Fruit fly (Drosophila melanogaster): ENCODE measurements around the gene t-Grip84.

t-Grip84 gene

dm6 chr3L:7562310-7562709 lies 28.5 kb downstream of the t-Grip84 start, which contains the start of gene frac:
Gene frac (plus strand): TSS chr3L:7562610.
- TF ChIP-seq CG8119 (GFP tag; IDR thresholded peaks at IDR 0.05) (no peak), ss (GFP tag; optimal IDR thresholded peaks at IDR 0.05) (no peak), CG7368 (GFP tag; optimal IDR thresholded peaks at IDR 0.05) (no peak), dsx (GFP tag; optimal IDR thresholded peaks at IDR 0.05; ENCODE audit: poor library complexity, severe bottlenecking) (no peak), lz (GFP tag; optimal IDR thresholded peaks at IDR 0.05) (no peak), CG6792 (GFP tag; optimal IDR thresholded peaks at IDR 0.05) (no peak), CG1621 (tag; optimal IDR thresholded peaks at IDR 0.05) (no peak), CG9139 (GFP tag; optimal IDR thresholded peaks at IDR 0.05) (no peak), net (GFP tag; optimal IDR thresholded peaks at IDR 0.05) (no peak), CG34406 (GFP tag; optimal IDR thresholded peaks at IDR 0.05) (no peak), Eip75B (GFP tag; optimal IDR thresholded peaks at IDR 0.05) (no peak), vri (GFP tag; optimal IDR thresholded peaks at IDR 0.05) (no peak), Sox15 (GFP tag; optimal IDR thresholded peaks at IDR 0.05) (no peak), Smox (GFP tag; optimal IDR thresholded peaks at IDR 0.05) (no peak)

- TF ChIP-seq CG9139 (GFP tag; optimal IDR thresholded peaks at IDR 0.05) = no peak
- no peak for TF ChIP-seq CG6854 (GFP tag; optimal IDR thresholded peaks at IDR 0.05)
- no peak for TF ChIP-seq CG3032 (tag; optimal IDR thresholded peaks at IDR 0.05)
- no peak for TF ChIP-seq fd59A (GFP tag; optimal IDR thresholded peaks at IDR 0.05)
- TF ChIP-seq CG8319 (GFP tag; optimal IDR thresholded peaks at IDR 0.05) = no peak
Observed at dm6 chr3L:7560580-7560979, 30.2 kb downstream of the t-Grip84 start.

dm6 chr3L:7559937-7560336 lies 30.9 kb downstream of the t-Grip84 start, which contains the start of gene CG14837:
Gene CG14837 (minus strand): TSS chr3L:7560037.
- TF ChIP-seq CG31627 (GFP tag; optimal IDR thresholded peaks at IDR 0.05) = no peak
- no peak for TF ChIP-seq cyc (GFP tag; optimal IDR thresholded peaks at IDR 0.05)
- no peak for TF ChIP-seq OdsH (GFP tag; optimal IDR thresholded peaks at IDR 0.05)
- TF ChIP-seq fd85E (GFP tag; optimal IDR thresholded peaks at IDR 0.05) = no peak
- TF ChIP-seq Eip93F (GFP tag; optimal IDR thresholded peaks at IDR 0.05) = no peak
- no peak for TF ChIP-seq Eip78C (GFP tag)
- no peak for TF ChIP-seq svp (GFP tag)
- no peak for TF ChIP-seq Smox (GFP tag; optimal IDR thresholded peaks at IDR 0.05)
- no peak for TF ChIP-seq CG1621 (tag; optimal IDR thresholded peaks at IDR 0.05)
- TF ChIP-seq CG9139 (GFP tag; optimal IDR thresholded peaks at IDR 0.05) = no peak
- no peak for TF ChIP-seq acj6 (GFP tag; optimal IDR thresholded peaks at IDR 0.05)
- TF ChIP-seq net (GFP tag; optimal IDR thresholded peaks at IDR 0.05) = no peak
- no peak for TF ChIP-seq Hr38 (GFP tag; optimal IDR thresholded peaks at IDR 0.05)
- TF ChIP-seq CG10631 (GFP tag; optimal IDR thresholded peaks at IDR 0.05) = no peak
- TF ChIP-seq CG6163 (GFP tag; IDR thresholded peaks at IDR 0.05) = no peak
- TF ChIP-seq CG3032 (tag; optimal IDR thresholded peaks at IDR 0.05) = no peak

- no peak for TF ChIP-seq Hr39 (GFP tag; optimal IDR thresholded peaks at IDR 0.05)
- TF ChIP-seq Sox15 (GFP tag; optimal IDR thresholded peaks at IDR 0.05) = no peak
- TF ChIP-seq lz (GFP tag; optimal IDR thresholded peaks at IDR 0.05) = no peak
- TF ChIP-seq Hr4 (GFP tag; optimal IDR thresholded peaks at IDR 0.05) = no peak
- TF ChIP-seq OdsH (GFP tag; optimal IDR thresholded peaks at IDR 0.05) = no peak
- no peak for TF ChIP-seq CG31627 (GFP tag; optimal IDR thresholded peaks at IDR 0.05)
- no peak for TF ChIP-seq vri (GFP tag; optimal IDR thresholded peaks at IDR 0.05)
- TF ChIP-seq CG6163 (GFP tag; IDR thresholded peaks at IDR 0.05) = no peak
- TF ChIP-seq CG3032 (tag; optimal IDR thresholded peaks at IDR 0.05) = no peak
- no peak for TF ChIP-seq CG8632 (GFP tag; optimal IDR thresholded peaks at IDR 0.05)
Observed at dm6 chr3L:7553062-7553461, 37.7 kb downstream of the t-Grip84 start.

dm6 chr3L:7552446-7552845 lies 38.4 kb downstream of the t-Grip84 start:
- TF ChIP-seq Hr38 (GFP tag; optimal IDR thresholded peaks at IDR 0.05) (no peak), CG32006 (GFP tag; optimal IDR thresholded peaks at IDR 0.05) (peak; percentile 16), Eip78C (GFP tag) (peak; percentile 61), CG6163 (GFP tag; IDR thresholded peaks at IDR 0.05) (0 out of 3 replicates have a peak, but pooled peaks have one; percentile 28)

All from whole organism, prepupa.